Fruit fly (Drosophila melanogaster) whole organism, embryonic: Measurements from ENCODE around the gene CG18661.

Experiments
- Atf-2 ChIP-seq: fragments of 200-800 bp; sonication (Bioruptor generic); optimal IDR thresholded peaks from 2 replicates; lab custom pipeline; 2016; ENCODE audit warnings: missing biosample characterization, missing genetic modification characterization
- BEAF-32 ChIP-seq: fragments of 200-800 bp; sonication (Bioruptor generic); optimal IDR thresholded peaks from 3 replicates; lab custom pipeline; 2017; ENCODE audit warnings: missing biosample characterization, missing genetic modification characterization, mild to moderate bottlenecking, moderate library complexity, missing genetic modification reagents
- Bgb ChIP-seq: fragments of 200-800 bp; sonication (Bioruptor generic); IDR thresholded peaks from 2 replicates; pipeline ENCODE4 v1.3.6; 2022; ENCODE audit warnings: missing biosample characterization, missing genetic modification characterization; ENCODE audit not compliant: partially characterized antibody
- CG10565 ChIP-seq: fragments of 200-800 bp; sonication (Bioruptor generic); optimal IDR thresholded peaks from 3 replicates; lab custom pipeline; 2016; ENCODE audit warnings: missing biosample characterization, mild to moderate bottlenecking, missing genetic modification characterization
- CG11560 ChIP-seq: fragments of 200-800 bp; sonication (Bioruptor generic); IDR thresholded peaks from 3 replicates; pipeline ENCODE4 v1.3.6; 2022; ENCODE audit warnings: missing biosample characterization, missing genetic modification characterization
- CG11696 ChIP-seq: fragments of 200-800 bp; sonication (Bioruptor generic); IDR thresholded peaks from 2 replicates; pipeline ENCODE4 v1.3.6; 2022; ENCODE audit warnings: missing biosample characterization, missing genetic modification characterization
- CG12769 ChIP-seq: fragments of 200-800 bp; sonication (Bioruptor generic); optimal IDR thresholded peaks from 2 replicates; lab custom pipeline; 2019; ENCODE audit warnings: missing biosample characterization, mild to moderate bottlenecking, missing genetic modification characterization, moderate library complexity
- CG13123 ChIP-seq: fragments of 200-800 bp; sonication (Bioruptor generic); optimal IDR thresholded peaks from 2 replicates; lab custom pipeline; 2016; ENCODE audit warnings: missing biosample characterization, missing genetic modification characterization
- CG13287 ChIP-seq: fragments of 200-800 bp; sonication (Bioruptor generic); IDR thresholded peaks from 2 replicates; pipeline ENCODE4 v1.3.6; 2022; ENCODE audit warnings: missing biosample characterization, missing genetic modification characterization; ENCODE audit not compliant: partially characterized antibody
- CG17361 ChIP-seq: fragments of 200-800 bp; sonication (Bioruptor generic); IDR thresholded peaks from 3 replicates; pipeline ENCODE4 v1.3.6; 2022; ENCODE audit warnings: missing biosample characterization, missing genetic modification characterization
- CG17829 ChIP-seq: fragments of 200-800 bp; optimal IDR thresholded peaks from 2 replicates; lab custom pipeline; 2019; ENCODE audit warnings: missing biosample characterization, mild to moderate bottlenecking, missing genetic modification characterization, moderate library complexity
- CG1792 ChIP-seq: fragments of 200-800 bp; sonication (Bioruptor generic); optimal IDR thresholded peaks from 2 replicates; lab custom pipeline; 2016; ENCODE audit warnings: missing biosample characterization, missing genetic modification characterization
- CG18764 ChIP-seq: fragments of 200-800 bp; sonication (Bioruptor generic); optimal IDR thresholded peaks from 3 replicates; lab custom pipeline; 2016; ENCODE audit warnings: missing biosample characterization, missing genetic modification characterization
- CG2199 ChIP-seq: fragments of 200-800 bp; sonication (Bioruptor generic); IDR thresholded peaks from 3 replicates; pipeline ENCODE4 v1.3.6; 2022; ENCODE audit warnings: missing biosample characterization, missing genetic modification characterization
- CG2889 ChIP-seq: fragments of 200-800 bp; sonication (Bioruptor generic); IDR thresholded peaks from 3 replicates; pipeline ENCODE4 v1.3.6; 2022; ENCODE audit warnings: missing biosample characterization, missing genetic modification characterization
- CG31441 ChIP-seq: fragments of 200-800 bp; sonication (Bioruptor generic); IDR thresholded peaks from 2 replicates; pipeline ENCODE4 v1.3.6; 2022; ENCODE audit warnings: missing biosample characterization, missing genetic modification characterization
- CG42726 ChIP-seq: fragments of 200-800 bp; sonication (Bioruptor generic); IDR thresholded peaks from 2 replicates; pipeline ENCODE4 v1.3.6; 2022; ENCODE audit warnings: missing biosample characterization, missing genetic modification characterization; ENCODE audit not compliant: partially characterized antibody
- CG4404 ChIP-seq: fragments of 200-800 bp; sonication (Bioruptor generic); IDR thresholded peaks from 2 replicates; pipeline ENCODE4 v1.3.6; 2022; ENCODE audit warnings: missing biosample characterization, missing genetic modification characterization
- CG7357 ChIP-seq: fragments of 200-800 bp; sonication (Bioruptor generic); IDR thresholded peaks from 3 replicates; pipeline ENCODE4 v1.3.6; 2022; ENCODE audit warnings: missing biosample characterization, missing genetic modification characterization
- CG9876 ChIP-seq: fragments of 200-800 bp; sonication (Bioruptor generic); optimal IDR thresholded peaks from 2 replicates; lab custom pipeline; 2016; ENCODE audit warnings: missing biosample characterization, missing genetic modification characterization
- D19A ChIP-seq: fragments of 200-800 bp; optimal IDR thresholded peaks from 3 replicates; lab custom pipeline; 2019; ENCODE audit warnings: missing biosample characterization, mild to moderate bottlenecking, missing genetic modification characterization, moderate library complexity
- Deaf1 ChIP-seq: fragments of 200-800 bp; optimal IDR thresholded peaks from 3 replicates; lab custom pipeline; 2019; ENCODE audit warnings: missing biosample characterization, mild to moderate bottlenecking, missing genetic modification characterization, moderate library complexity
- Hmx ChIP-seq: fragments of 200-800 bp; sonication (Bioruptor generic); optimal IDR thresholded peaks from 2 replicates; lab custom pipeline; 2016; ENCODE audit warnings: missing biosample characterization, missing genetic modification characterization
- Jarid2 ChIP-seq: fragments of 200-800 bp; sonication (Bioruptor generic); optimal IDR thresholded peaks from 3 replicates; lab custom pipeline; 2017; ENCODE audit warnings: mild to moderate bottlenecking, missing biosample characterization, missing genetic modification reagents, missing genetic modification characterization
- MTF-1 ChIP-seq: fragments of 200-800 bp; sonication (Bioruptor generic); optimal IDR thresholded peaks from 2 replicates; lab custom pipeline; 2018; ENCODE audit warnings: missing biosample characterization, mild to moderate bottlenecking, missing genetic modification characterization, borderline replicate concordance
- Ptx1 ChIP-seq: fragments of 200-800 bp; sonication (Bioruptor generic); IDR thresholded peaks from 2 replicates; pipeline ENCODE4 v1.3.6; 2022; ENCODE audit warnings: missing biosample characterization, missing genetic modification characterization
- Sox102F ChIP-seq: fragments of 200-800 bp; sonication (Bioruptor generic); optimal IDR thresholded peaks from 2 replicates; lab custom pipeline; 2018; ENCODE audit warnings: missing biosample characterization, mild to moderate bottlenecking, missing genetic modification characterization, moderate library complexity
- Tbp ChIP-seq: fragments of >200 bp; optimal IDR thresholded peaks from 2 replicates; lab custom pipeline; 2018; ENCODE audit warnings: missing biosample characterization, missing genetic modification characterization
- amos ChIP-seq: fragments of 200-800 bp; sonication (Bioruptor generic); IDR thresholded peaks from 2 replicates; pipeline ENCODE4 v1.3.6; 2022; ENCODE audit warnings: missing biosample characterization, missing genetic modification characterization; ENCODE audit not compliant: partially characterized antibody
- bbx ChIP-seq: fragments of 200-800 bp; sonication (Bioruptor generic); IDR thresholded peaks from 2 replicates; pipeline ENCODE4 v1.3.6; 2022; ENCODE audit warnings: missing biosample characterization, missing genetic modification characterization; ENCODE audit not compliant: partially characterized antibody
- bsh ChIP-seq, 2 experiments: fragments of 200-800 bp; sonication (Bioruptor generic); optimal IDR thresholded peaks; 2 replicates each; lab custom pipeline; 2017 to 2018; ENCODE audit warnings: mild to moderate bottlenecking in 2 of 2, missing biosample characterization in 2 of 2, missing genetic modification characterization in 2 of 2, moderate library complexity in 1 of 2
- dan ChIP-seq: fragments of 200-800 bp; sonication (Bioruptor generic); IDR thresholded peaks from 2 replicates; pipeline ENCODE4 v1.3.6; 2022; ENCODE audit warnings: missing biosample characterization, missing genetic modification characterization
- disco-r ChIP-seq: fragments of 200-800 bp; sonication (Bioruptor generic); optimal IDR thresholded peaks from 2 replicates; lab custom pipeline; 2016; ENCODE audit warnings: missing biosample characterization, missing genetic modification characterization
- dpn ChIP-seq, 2 experiments: fragments of 200-800 bp; sonication (Bioruptor generic); optimal IDR thresholded peaks; 3 replicates each; lab custom pipeline; 2016; ENCODE audit warnings: missing biosample characterization in 2 of 2, missing genetic modification characterization in 2 of 2
- eve ChIP-seq, 2 experiments: fragments of >200 bp; optimal IDR thresholded peaks; 2 replicates each; lab custom pipeline; 2017; ENCODE audit warnings: missing biosample characterization in 2 of 2, missing genetic modification characterization in 2 of 2
- exex ChIP-seq: fragments of 200-800 bp; sonication (Bioruptor generic); optimal IDR thresholded peaks from 4 replicates; lab custom pipeline; 2018; ENCODE audit warnings: missing biosample characterization, mild to moderate bottlenecking, missing genetic modification characterization, moderate library complexity
- eyg ChIP-seq: fragments of 200-800 bp; sonication (Bioruptor generic); optimal IDR thresholded peaks from 3 replicates; lab custom pipeline; 2016; ENCODE audit warnings: missing biosample characterization, missing genetic modification characterization
- fd102C ChIP-seq: fragments of 200-800 bp; sonication (Bioruptor generic); optimal IDR thresholded peaks from 2 replicates; lab custom pipeline; 2018; ENCODE audit warnings: missing biosample characterization, mild to moderate bottlenecking, missing genetic modification characterization, moderate library complexity
- hth ChIP-seq: fragments of >200 bp; optimal IDR thresholded peaks from 2 replicates; lab custom pipeline; 2017; ENCODE audit warnings: inconsistent platforms
- kay ChIP-seq: fragments of 200-800 bp; sonication (Bioruptor generic); optimal IDR thresholded peaks from 2 replicates; lab custom pipeline; 2016; ENCODE audit warnings: missing biosample characterization, missing genetic modification characterization
- lilli ChIP-seq: fragments of 200-800 bp; sonication (Bioruptor generic); optimal IDR thresholded peaks from 3 replicates; lab custom pipeline; 2016; ENCODE audit warnings: missing biosample characterization, missing genetic modification characterization
- otp ChIP-seq: fragments of 200-800 bp; sonication (Bioruptor generic); IDR thresholded peaks from 3 replicates; pipeline ENCODE4, ENCODE4 v1.3.6; 2022; ENCODE audit warnings: missing biosample characterization, missing genetic modification characterization
- p53 ChIP-seq: fragments of 200-800 bp; sonication (Bioruptor generic); optimal IDR thresholded peaks from 2 replicates; lab custom pipeline; 2016; ENCODE audit warnings: missing biosample characterization, missing genetic modification characterization
- pfk ChIP-seq: fragments of 200-800 bp; sonication (Bioruptor generic); optimal IDR thresholded peaks from 2 replicates; lab custom pipeline; 2018; ENCODE audit warnings: missing biosample characterization, mild to moderate bottlenecking, missing genetic modification characterization, moderate library complexity
- prd ChIP-seq, 3 experiments: fragments of >200 bp in 2 of 3; fragments of 200-800 bp in 1 of 3; sonication (Bioruptor generic) in 1 of 3; optimal IDR thresholded peaks in 2 of 3; IDR thresholded peaks in 1 of 3; 2 replicates in 2 of 3; 3 replicates in 1 of 3; pipeline versions ENCODE4 v1.3.6 to Lab custom; 2017 to 2022; ENCODE audit warnings: missing biosample characterization in 1 of 3, missing genetic modification characterization in 1 of 3
- slp2 ChIP-seq: fragments of 200-800 bp; sonication (Bioruptor generic); optimal IDR thresholded peaks from 2 replicates; lab custom pipeline; 2016; ENCODE audit warnings: missing biosample characterization, missing genetic modification characterization
- tgo ChIP-seq: fragments of 200-800 bp; sonication (Bioruptor generic); IDR thresholded peaks from 3 replicates; pipeline ENCODE4 v1.3.6; 2022; ENCODE audit warnings: missing biosample characterization, missing genetic modification characterization
- trh ChIP-seq: fragments of 200-800 bp; sonication (Bioruptor generic); optimal IDR thresholded peaks from 2 replicates; lab custom pipeline; 2016; ENCODE audit warnings: missing biosample characterization, missing genetic modification characterization
- ttk ChIP-seq: fragments of 200-800 bp; sonication (Bioruptor generic); IDR thresholded peaks from 2 replicates; pipeline ENCODE4 v2.1.2; 2022; ENCODE audit warnings: missing biosample characterization, missing genetic modification characterization

The CG18661 gene

dm6 chr2L:8982584-8983302 is 14.7 kb upstream of the CG18661 start (continued):
- peak; percentile 19 for TF ChIP-seq kay (GFP tag; lab: Kevin White, UChicago)
- no peak for TF ChIP-seq dan (GFP tag; lab: Robert Waterston, UW)
- TF ChIP-seq fd102C (GFP tag; lab: Kevin White, UChicago): no peak
- TF ChIP-seq CG1792 (GFP tag; lab: Kevin White, UChicago): no peak
- TF ChIP-seq CG13287: no peak
- TF ChIP-seq CG12769: no peak
- TF ChIP-seq CG4404: no peak
- TF ChIP-seq CG2889 (GFP tag; lab: Robert Waterston, UW): no peak
- TF ChIP-seq Atf-2 (GFP tag; lab: Kevin White, UChicago): peak; percentile 17
- TF ChIP-seq CG17829 (tag; lab: Kevin White, UChicago): no peak
- no peak for TF ChIP-seq pfk
- peak; percentile 63; the same call in 2 of the 3 replicates for TF ChIP-seq CG17361 (GFP tag; lab: Robert Waterston, UW)
- TF ChIP-seq CG9876 (GFP tag; lab: Kevin White, UChicago): no peak
- peak; percentile 69 for TF ChIP-seq Sox102F (GFP tag; lab: Kevin White, UChicago)
- TF ChIP-seq prd (optimal IDR thresholded peaks at IDR 0.05; lab: Kevin White, UChicago): no peak
- no peak; the same call in 2 of the 3 replicates for TF ChIP-seq prd (GFP tag; IDR thresholded peaks at IDR 0.05; lab: Robert Waterston, UW)
- TF ChIP-seq hth (lab: Kevin White, UChicago): no peak
- TF ChIP-seq CG42726: no peak
- TF ChIP-seq CG7357 (GFP tag; lab: Robert Waterston, UW): peak; percentile 42; the same call in 1 of the 3 replicates
- TF ChIP-seq Tbp (GFP tag; lab: Kevin White, UChicago): no peak
- TF ChIP-seq CG2199 (GFP tag; lab: Robert Waterston, UW): no peak
- TF ChIP-seq Jarid2 (GFP tag; lab: Kevin White, UChicago): no peak
- no peak for TF ChIP-seq p53 (GFP tag; lab: Kevin White, UChicago)
- no peak for TF ChIP-seq MTF-1
- peak; percentile 62 for TF ChIP-seq Ptx1 (GFP tag; lab: Robert Waterston, UW)
- TF ChIP-seq bbx (GFP tag; lab: Robert Waterston, UW): no peak
- no peak for TF ChIP-seq eyg
- TF ChIP-seq disco-r (GFP tag; lab: Kevin White, UChicago): no peak
- TF ChIP-seq amos: no peak
- no peak for TF ChIP-seq trh
- TF ChIP-seq bsh (GFP tag; optimal IDR thresholded peaks at IDR 0.05; lab: Kevin White, UChicago): peak in 1 of 2 experiments; percentile 23
- no peak for TF ChIP-seq CG13123 (GFP tag; lab: Kevin White, UChicago)
- TF ChIP-seq tgo: peak; percentile 42; the same call in 1 of the 3 replicates
- TF ChIP-seq BEAF-32 (GFP tag; lab: Kevin White, UChicago): no peak
- peak; percentile 53 for TF ChIP-seq CG11696 (GFP tag; lab: Robert Waterston, UW)
- peak; percentile 59 for TF ChIP-seq lilli (GFP tag; lab: Kevin White, UChicago)
- TF ChIP-seq CG31441 (GFP tag; lab: Robert Waterston, UW): peak; percentile 58; the same call in 1 of the 2 replicates
- no peak for TF ChIP-seq CG11560
- TF ChIP-seq Bgb (GFP tag; lab: Robert Waterston, UW): no peak
- TF ChIP-seq exex (tag; lab: Kevin White, UChicago): no peak
- TF ChIP-seq Deaf1 (tag; lab: Kevin White, UChicago): no peak
- peak; percentile 29 for TF ChIP-seq slp2
- TF ChIP-seq CG10565 (GFP tag; lab: Kevin White, UChicago): no peak
- peak; percentile 34 to 61 for TF ChIP-seq dpn (GFP tag; optimal IDR thresholded peaks at IDR 0.05; lab: Kevin White, UChicago)
- peak in 1 of 2 experiments; percentile 57 for TF ChIP-seq eve (GFP tag; optimal IDR thresholded peaks at IDR 0.05; lab: Kevin White, UChicago)
- TF ChIP-seq D19A (tag; lab: Kevin White, UChicago): peak; percentile 1
- TF ChIP-seq Hmx: no peak
- TF ChIP-seq CG18764 (GFP tag; lab: Kevin White, UChicago): no peak
- peak; percentile 33; the same call in 1 of the 2 replicates for TF ChIP-seq ttk (GFP tag; lab: Robert Waterston, UW)
- no peak for TF ChIP-seq otp (GFP tag; lab: Robert Waterston, UW)
